Worm (Caenorhabditis elegans): Measurements from ENCODE around the gene vps-53.

- TF ChIP-seq ztf-29 (GFP tag; IDR thresholded peaks at IDR 0.05), result no peak
- no peak for TF ChIP-seq flt-1 (GFP tag; IDR thresholded peaks at IDR 0.05)
- no peak for TF ChIP-seq cog-1 (tag; optimal IDR thresholded peaks at IDR 0.05)
- TF ChIP-seq ztf-23 (GFP tag; IDR thresholded peaks at IDR 0.05), result no peak
Measured at ce11 chrIII:9752852-9753251, 4.5 kb downstream of the vps-53 start, which contains the start of gene ech-6.

All from whole organism, midembryonic.